Worm (Caenorhabditis elegans) whole organism, early embryonic: ENCODE measurements around the gene T04C12.11.

Source experiments
- B0310.2 ChIP-seq: sonication (generic microtip); optimal IDR thresholded peaks from 2 replicates; lab custom pipeline; 2016; ENCODE audit warnings: mild to moderate bottlenecking, missing genetic modification characterization, missing compliant biosample characterization
- F13C5.2 ChIP-seq: sonication (generic microtip); optimal IDR thresholded peaks from 2 replicates; lab custom pipeline; 2017; ENCODE audit warnings: mild to moderate bottlenecking, missing genetic modification characterization, inconsistent platforms, missing compliant biosample characterization
- aly-1 ChIP-seq: sonication (generic microtip); optimal IDR thresholded peaks from 2 replicates; lab custom pipeline; 2016; ENCODE audit warnings: missing genetic modification characterization, missing compliant biosample characterization
- ama-1 ChIP-seq: fragments of 150-350 bp; optimal IDR thresholded peaks from 2 replicates; lab custom pipeline; 2014
- ceh-13 ChIP-seq: fragments of 200-800 bp; sonication (Bioruptor generic); optimal IDR thresholded peaks from 2 replicates; lab custom pipeline; 2018; ENCODE audit warnings: mild to moderate bottlenecking, missing genetic modification characterization, missing compliant biosample characterization
- ceh-36 ChIP-seq: sonication (generic microtip); optimal IDR thresholded peaks from 2 replicates; lab custom pipeline; 2016; ENCODE audit warnings: missing genetic modification characterization, inconsistent platforms, missing compliant biosample characterization
- ets-7 ChIP-seq: sonication (generic microtip); optimal IDR thresholded peaks from 2 replicates; lab custom pipeline; 2016; ENCODE audit warnings: missing genotype, missing genetic modification characterization, missing compliant biosample characterization
- flt-1 ChIP-seq: fragments of 200-800 bp; sonication (Bioruptor generic); IDR thresholded peaks from 2 replicates; pipeline ENCODE4 v1.3.6; 2022; ENCODE audit warnings: missing genetic modification characterization, missing compliant biosample characterization
- hmbx-1 ChIP-seq: sonication (generic microtip); optimal IDR thresholded peaks from 2 replicates; lab custom pipeline; 2016; ENCODE audit warnings: mild to moderate bottlenecking, missing genetic modification characterization, missing compliant biosample characterization
- hmg-4 ChIP-seq: fragments of 200-800 bp; sonication (Bioruptor generic); optimal IDR thresholded peaks from 2 replicates; lab custom pipeline; 2018; ENCODE audit warnings: mild to moderate bottlenecking, missing genetic modification characterization, missing compliant biosample characterization
- hnd-1 ChIP-seq: sonication (generic microtip); optimal IDR thresholded peaks from 2 replicates; lab custom pipeline; 2016; ENCODE audit warnings: missing genetic modification characterization, missing compliant biosample characterization
- pes-1 ChIP-seq: fragments of 200-800 bp; sonication (Bioruptor generic); IDR thresholded peaks from 2 replicates; pipeline ENCODE4 v1.3.6; 2022; ENCODE audit warnings: missing genetic modification reagents, missing genetic modification characterization, missing compliant biosample characterization
- scrt-1 ChIP-seq: fragments of 200-800 bp; sonication (Bioruptor generic); IDR thresholded peaks from 2 replicates; pipeline ENCODE4 v1.3.6; 2022; ENCODE audit warnings: missing genetic modification characterization, missing compliant biosample characterization
- sea-1 ChIP-seq: fragments of 200-800 bp; sonication (Bioruptor generic); conservative IDR thresholded peaks from 2 replicates; pipeline ENCODE4 v1.3.6; 2022; ENCODE audit warnings: missing genetic modification characterization, missing compliant biosample characterization
- tbx-11 ChIP-seq: fragments of 200-800 bp; sonication (Bioruptor generic); IDR thresholded peaks from 2 replicates; pipeline ENCODE4 v1.3.6; 2022; ENCODE audit warnings: missing genetic modification characterization, missing compliant biosample characterization
- tbx-37 ChIP-seq: fragments of 200-800 bp; sonication (Bioruptor generic); conservative IDR thresholded peaks from 2 replicates; pipeline ENCODE4 v1.3.6; 2022; ENCODE audit warnings: missing genetic modification reagents, missing genetic modification characterization, missing compliant biosample characterization
- tra-4 ChIP-seq: sonication (generic microtip); optimal IDR thresholded peaks from 2 replicates; lab custom pipeline; 2017; ENCODE audit warnings: missing genetic modification characterization, missing compliant biosample characterization

T04C12.11 gene

ce11 chrV:11071453-11071852 is 11.4 kb upstream of the T04C12.11 start:
- no peak for TF ChIP-seq aly-1 (tag; lab: Kevin White, UChicago)
- TF ChIP-seq ceh-36 (tag; lab: Kevin White, UChicago): no peak
- no peak for TF ChIP-seq sea-1 (GFP tag; lab: Robert Waterston, UW)
- TF ChIP-seq hmbx-1 (tag; lab: Kevin White, UChicago): no peak
- TF ChIP-seq pes-1: no peak
- no peak for TF ChIP-seq ets-7 (tag; lab: Kevin White, UChicago)
- TF ChIP-seq scrt-1 (GFP tag; lab: Robert Waterston, UW): no peak
- TF ChIP-seq ama-1 (lab: Kevin White, UChicago): no peak
- no peak for TF ChIP-seq tra-4 (tag; lab: Kevin White, UChicago)
- no peak for TF ChIP-seq B0310.2 (tag; lab: Kevin White, UChicago)
- TF ChIP-seq hmg-4 (GFP tag; lab: Kevin White, UChicago): no peak
- no peak for TF ChIP-seq hnd-1
- no peak for TF ChIP-seq ceh-13
- TF ChIP-seq tbx-37 (GFP tag; lab: Robert Waterston, UW): no peak
- TF ChIP-seq F13C5.2 (tag; lab: Kevin White, UChicago): no peak
- TF ChIP-seq flt-1 (GFP tag; lab: Robert Waterston, UW): no peak
- no peak for TF ChIP-seq tbx-11

ce11 chrV:11070388-11070787 is 10.3 kb upstream of the T04C12.11 start:
- TF ChIP-seq sea-1 (GFP tag; lab: Robert Waterston, UW) (no peak), scrt-1 (GFP tag; lab: Robert Waterston, UW) (no peak), tra-4 (tag; lab: Kevin White, UChicago) (no peak), tbx-11 (no peak), ets-7 (tag; lab: Kevin White, UChicago) (no peak), hmg-4 (GFP tag; lab: Kevin White, UChicago) (no peak), pes-1 (no peak)

ce11 chrV:11069277-11069676 is 9.2 kb upstream of the T04C12.11 start, which contains the start of gene T04C12.8:
TSS of gene T04C12.8 (minus strand) at chrV:11069358.
- TF ChIP-seq B0310.2 (tag; lab: Kevin White, UChicago): no peak
- TF ChIP-seq pes-1: no peak
- no peak for TF ChIP-seq hmbx-1 (tag; lab: Kevin White, UChicago)
- no peak for TF ChIP-seq tbx-37 (GFP tag; lab: Robert Waterston, UW)
- TF ChIP-seq ceh-36 (tag; lab: Kevin White, UChicago): no peak
- no peak for TF ChIP-seq hnd-1
- TF ChIP-seq scrt-1 (GFP tag; lab: Robert Waterston, UW): no peak
- no peak for TF ChIP-seq ama-1 (lab: Kevin White, UChicago)
- no peak for TF ChIP-seq ceh-13
- TF ChIP-seq aly-1 (tag; lab: Kevin White, UChicago): no peak
- no peak for TF ChIP-seq ets-7 (tag; lab: Kevin White, UChicago)
- no peak for TF ChIP-seq flt-1 (GFP tag; lab: Robert Waterston, UW)

ce11 chrV:11065513-11065912 is 5.4 kb upstream of the T04C12.11 start, which contains the start of gene nlp-80:
TSS of gene nlp-80 (minus strand) at chrV:11065613.
- TF ChIP-seq ama-1 (lab: Kevin White, UChicago) (no peak), pes-1 (no peak), F13C5.2 (tag; lab: Kevin White, UChicago) (no peak), flt-1 (GFP tag; lab: Robert Waterston, UW) (no peak), scrt-1 (GFP tag; lab: Robert Waterston, UW) (no peak)

- TF ChIP-seq ets-7 (tag; lab: Kevin White, UChicago): no peak
- no peak for TF ChIP-seq hnd-1
- TF ChIP-seq hmbx-1 (tag; lab: Kevin White, UChicago): no peak
- no peak for TF ChIP-seq ama-1 (lab: Kevin White, UChicago)
- no peak for TF ChIP-seq B0310.2 (tag; lab: Kevin White, UChicago)
- TF ChIP-seq F13C5.2 (tag; lab: Kevin White, UChicago): no peak
- TF ChIP-seq scrt-1 (GFP tag; lab: Robert Waterston, UW): no peak
- TF ChIP-seq tra-4 (tag; lab: Kevin White, UChicago): no peak
- no peak for TF ChIP-seq tbx-11
- TF ChIP-seq aly-1 (tag; lab: Kevin White, UChicago): no peak
- no peak for TF ChIP-seq ceh-36 (tag; lab: Kevin White, UChicago)
- TF ChIP-seq flt-1 (GFP tag; lab: Robert Waterston, UW): no peak
- TF ChIP-seq tbx-37 (GFP tag; lab: Robert Waterston, UW): no peak
- TF ChIP-seq sea-1 (GFP tag; lab: Robert Waterston, UW): no peak
- no peak for TF ChIP-seq ceh-13
Measured at ce11 chrV:11063115-11063514, 3.0 kb upstream of the T04C12.11 start, which contains the start of gene T04C12.9. TSS of gene T04C12.9 (minus strand) at chrV:11063215.

- TF ChIP-seq flt-1 (GFP tag; lab: Robert Waterston, UW) (no peak), tra-4 (tag; lab: Kevin White, UChicago) (no peak), hmbx-1 (tag; lab: Kevin White, UChicago) (no peak), ceh-36 (tag; lab: Kevin White, UChicago) (no peak), B0310.2 (tag; lab: Kevin White, UChicago) (no peak), F13C5.2 (tag; lab: Kevin White, UChicago) (no peak), sea-1 (GFP tag; lab: Robert Waterston, UW) (no peak), pes-1 (no peak), ceh-13 (no peak), hnd-1 (no peak), aly-1 (tag; lab: Kevin White, UChicago) (no peak), tbx-11 (no peak), ama-1 (lab: Kevin White, UChicago) (no peak), ets-7 (tag; lab: Kevin White, UChicago) (no peak), scrt-1 (GFP tag; lab: Robert Waterston, UW) (no peak)
Measured at ce11 chrV:11061887-11062286, 1.8 kb upstream of the T04C12.11 start.

ce11 chrV:11059180-11059579 is 909 bp downstream of the T04C12.11 start, which contains the start of gene T04C12.1:
TSS of gene T04C12.1 (minus strand) at chrV:11059269.
- TF ChIP-seq pes-1 (no peak), scrt-1 (GFP tag; lab: Robert Waterston, UW) (no peak), tra-4 (tag; lab: Kevin White, UChicago) (no peak), tbx-37 (GFP tag; lab: Robert Waterston, UW) (no peak)
